Worm (Caenorhabditis elegans) whole organism, L4/young adult: ENCODE data around the gene C23H3.9.

Experiments used
- W03F9.2 ChIP-seq: fragments of 150-350 bp; optimal IDR thresholded peaks from 2 replicates; lab custom pipeline; 2014; ENCODE audit warnings: missing biosample characterization, missing genetic modification characterization
- him-1 ChIP-seq: sonication (generic microtip); optimal IDR thresholded peaks from 2 replicates; lab custom pipeline; 2016; ENCODE audit warnings: missing genotype, missing genetic modification reagents, missing genetic modification characterization, missing compliant biosample characterization

DNA sequence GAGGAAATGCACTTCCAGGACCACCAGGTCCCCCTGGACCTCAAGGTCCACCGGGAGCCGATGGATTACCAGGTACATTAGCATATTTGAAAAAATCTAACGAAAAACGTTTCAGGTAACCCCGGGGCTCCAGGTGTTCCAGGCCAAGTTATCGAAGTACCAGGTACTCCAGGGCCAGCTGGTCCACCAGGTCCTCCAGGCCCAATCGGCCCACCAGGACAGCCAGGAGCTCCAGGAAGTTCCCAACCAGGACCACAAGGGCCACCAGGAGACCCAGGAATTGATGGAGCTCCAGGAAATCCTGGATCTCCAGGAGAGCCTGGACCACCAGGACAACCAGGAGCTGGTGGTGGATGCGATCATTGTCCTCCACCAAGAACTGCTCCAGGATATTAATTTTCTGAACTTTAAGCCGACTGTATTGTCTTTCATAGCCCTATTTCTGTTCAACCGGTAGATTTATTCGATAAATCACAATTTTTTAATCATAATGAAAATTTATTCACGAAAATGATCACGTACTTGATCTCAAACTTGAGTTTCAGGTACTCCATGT, 26.3 kb upstream of the C23H3.9 start:
- TF ChIP-seq W03F9.2 = no peak
- no peak for TF ChIP-seq him-1 (tag; lab: Kevin White, UChicago)
